Worm (Caenorhabditis elegans) whole organism, L2 larva: Measurements from ENCODE around the gene cogc-2.

Experiments used
- blmp-1 ChIP-seq: sonication (generic microtip); optimal IDR thresholded peaks from 2 replicates; lab custom pipeline; 2017; ENCODE audit warnings: missing genetic modification characterization, mild to moderate bottlenecking, missing compliant biosample characterization, antibody characterized with exemption, moderate library complexity; ENCODE audit not compliant: insufficient read depth
- zag-1 ChIP-seq: fragments of 150-350 bp; optimal IDR thresholded peaks from 2 replicates; lab custom pipeline; 2014; ENCODE audit warnings: missing biosample characterization, missing genetic modification characterization

DNA sequence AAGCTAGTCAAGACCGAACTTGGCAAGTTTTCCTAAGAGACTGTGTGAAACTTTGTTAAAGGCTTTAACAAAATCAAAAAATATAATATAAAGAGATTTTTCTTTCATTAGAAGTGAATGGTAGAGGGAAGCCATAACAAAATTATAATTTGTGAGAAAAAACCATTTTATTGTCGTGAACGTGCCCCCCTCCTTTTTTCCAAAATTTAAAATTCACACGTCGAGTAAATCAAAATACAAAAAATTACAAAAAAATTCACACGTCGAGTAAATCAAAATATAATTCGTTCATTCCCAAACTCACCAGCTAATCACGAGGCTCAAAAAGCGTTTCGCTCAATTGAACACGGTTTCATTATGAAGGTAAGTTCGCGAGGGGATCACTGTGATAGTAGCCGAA, 29.8 kb downstream of the cogc-2 start, which contains the start of gene C25A8.2:
- TF ChIP-seq blmp-1 (tag; lab: Kevin White, UChicago) = no peak
- no peak for TF ChIP-seq zag-1 (tag; lab: Kevin White, UChicago)
